Fruit fly (Drosophila melanogaster) whole organism, embryonic: Measurements from ENCODE around the gene Eig71Ed.

Source experiments
- BtbVII ChIP-seq: fragments of 200-800 bp; sonication (Bioruptor generic); optimal IDR thresholded peaks from 3 replicates; lab custom pipeline; 2017; ENCODE audit warnings: missing biosample characterization, mild to moderate bottlenecking, missing genetic modification characterization
- Bteb2 ChIP-seq: fragments of 200-800 bp; sonication (Bioruptor generic); optimal IDR thresholded peaks from 2 replicates; lab custom pipeline; 2016; ENCODE audit warnings: missing biosample characterization, missing genetic modification characterization
- CG10274 ChIP-seq: fragments of 200-800 bp; sonication (Bioruptor generic); optimal IDR thresholded peaks from 3 replicates; lab custom pipeline; 2017; ENCODE audit warnings: missing biosample characterization, mild to moderate bottlenecking, missing genetic modification characterization
- CG12104 ChIP-seq: fragments of 200-800 bp; sonication (Bioruptor generic); optimal IDR thresholded peaks from 3 replicates; lab custom pipeline; 2016; ENCODE audit warnings: missing biosample characterization, missing genetic modification characterization
- CG14014 ChIP-seq: fragments of 200-800 bp; sonication (Bioruptor generic); IDR thresholded peaks from 2 replicates; pipeline ENCODE4 v1.3.6; 2022; ENCODE audit warnings: missing biosample characterization, missing genetic modification characterization
- CG14050 ChIP-seq: fragments of 200-800 bp; sonication (Bioruptor generic); IDR thresholded peaks from 3 replicates; pipeline ENCODE4 v1.3.6; 2022; ENCODE audit warnings: missing biosample characterization, missing genetic modification characterization
- CG15696 ChIP-seq: fragments of 200-800 bp; sonication (Bioruptor generic); optimal IDR thresholded peaks from 2 replicates; lab custom pipeline; 2019; ENCODE audit warnings: missing biosample characterization, mild to moderate bottlenecking, missing genetic modification characterization, moderate library complexity
- CG16815 ChIP-seq: fragments of 200-800 bp; sonication (Bioruptor generic); optimal IDR thresholded peaks from 3 replicates; lab custom pipeline; 2017; ENCODE audit warnings: missing biosample characterization, mild to moderate bottlenecking, missing genetic modification characterization
- CG17829 ChIP-seq: fragments of 200-800 bp; optimal IDR thresholded peaks from 2 replicates; lab custom pipeline; 2019; ENCODE audit warnings: missing biosample characterization, mild to moderate bottlenecking, missing genetic modification characterization, moderate library complexity
- CG17912 ChIP-seq: fragments of 200-800 bp; sonication (Bioruptor generic); optimal IDR thresholded peaks from 2 replicates; lab custom pipeline; 2018; ENCODE audit warnings: missing biosample characterization, mild to moderate bottlenecking, missing genetic modification characterization
- CG1792 ChIP-seq: fragments of 200-800 bp; sonication (Bioruptor generic); optimal IDR thresholded peaks from 2 replicates; lab custom pipeline; 2016; ENCODE audit warnings: missing biosample characterization, missing genetic modification characterization
- CG2678 ChIP-seq: fragments of 200-800 bp; sonication (Bioruptor generic); optimal IDR thresholded peaks from 3 replicates; lab custom pipeline; 2019; ENCODE audit warnings: missing biosample characterization, mild to moderate bottlenecking, missing genetic modification characterization, moderate library complexity
- CG31388 ChIP-seq: fragments of 200-800 bp; sonication (Bioruptor generic); optimal IDR thresholded peaks from 2 replicates; lab custom pipeline; 2016; ENCODE audit warnings: missing biosample characterization, missing genetic modification characterization
- CG32532 ChIP-seq: fragments of 200-800 bp; sonication (Bioruptor generic); IDR thresholded peaks from 2 replicates; pipeline ENCODE4 v1.3.6; 2022; ENCODE audit warnings: missing biosample characterization, missing genetic modification characterization
- CG34224 ChIP-seq: fragments of 200-800 bp; sonication (Bioruptor generic); IDR thresholded peaks from 3 replicates; pipeline ENCODE4 v1.3.6; 2022; ENCODE audit warnings: missing biosample characterization, missing genetic modification characterization; ENCODE audit not compliant: partially characterized antibody
- CG34422 ChIP-seq: fragments of 200-800 bp; sonication (Bioruptor generic); IDR thresholded peaks from 3 replicates; pipeline ENCODE4 v1.3.6; 2022; ENCODE audit warnings: missing biosample characterization, missing genetic modification characterization
- CG4424 ChIP-seq: fragments of 200-800 bp; sonication (Bioruptor generic); optimal IDR thresholded peaks from 3 replicates; lab custom pipeline; 2016; ENCODE audit warnings: missing biosample characterization, missing genetic modification characterization
- CG4617 ChIP-seq: fragments of 200-800 bp; sonication (Bioruptor generic); optimal IDR thresholded peaks from 3 replicates; lab custom pipeline; 2016; ENCODE audit warnings: missing biosample characterization, missing genetic modification characterization, borderline replicate concordance
- CG4730 ChIP-seq: fragments of 200-800 bp; sonication (Bioruptor generic); IDR thresholded peaks from 2 replicates; pipeline ENCODE4 v1.3.6; 2022; ENCODE audit warnings: missing biosample characterization, missing genetic modification characterization
- CG6175 ChIP-seq: fragments of 200-800 bp; sonication (Bioruptor generic); IDR thresholded peaks from 3 replicates; pipeline ENCODE4 v1.3.6; 2022; ENCODE audit warnings: missing biosample characterization, missing genetic modification characterization
- CG6813 ChIP-seq: fragments of 200-800 bp; sonication (Bioruptor generic); optimal IDR thresholded peaks from 2 replicates; lab custom pipeline; 2017; ENCODE audit warnings: missing biosample characterization, missing genetic modification characterization, mild to moderate bottlenecking, moderate library complexity, missing genetic modification reagents
- CG7556 ChIP-seq: fragments of 200-800 bp; sonication (Bioruptor generic); optimal IDR thresholded peaks from 2 replicates; lab custom pipeline; 2017; ENCODE audit warnings: missing biosample characterization, mild to moderate bottlenecking, missing genetic modification characterization
- CHES-1-like ChIP-seq: fragments of 200-800 bp; sonication (Bioruptor generic); optimal IDR thresholded peaks from 2 replicates; lab custom pipeline; 2016; ENCODE audit warnings: missing biosample characterization, missing genetic modification characterization
- CoRest ChIP-seq: fragments of 200-800 bp; sonication (Bioruptor generic); optimal IDR thresholded peaks from 3 replicates; lab custom pipeline; 2018; ENCODE audit warnings: missing biosample characterization, mild to moderate bottlenecking, missing genetic modification characterization, moderate library complexity
- Ets97D ChIP-seq: fragments of 200-800 bp; sonication (Bioruptor generic); optimal IDR thresholded peaks from 3 replicates; lab custom pipeline; 2016; ENCODE audit warnings: missing biosample characterization, missing genetic modification characterization
- Fer3 ChIP-seq: fragments of 200-800 bp; sonication (Bioruptor generic); optimal IDR thresholded peaks from 2 replicates; lab custom pipeline; 2018; ENCODE audit warnings: missing biosample characterization, mild to moderate bottlenecking, missing genetic modification characterization, moderate library complexity
- Gsc ChIP-seq: fragments of 200-800 bp; sonication (Bioruptor generic); IDR thresholded peaks from 2 replicates; pipeline ENCODE4 v1.3.6; 2022; ENCODE audit warnings: missing biosample characterization, missing genetic modification characterization
- HmgZ ChIP-seq: fragments of 200-800 bp; sonication (Bioruptor generic); optimal IDR thresholded peaks from 2 replicates; lab custom pipeline; 2018; ENCODE audit warnings: missing biosample characterization, mild to moderate bottlenecking, missing genetic modification characterization
- Hmr ChIP-seq: fragments of 200-800 bp; sonication (Bioruptor generic); optimal IDR thresholded peaks from 3 replicates; lab custom pipeline; 2017; ENCODE audit warnings: mild to moderate bottlenecking, missing biosample characterization, missing genetic modification reagents, missing genetic modification characterization
- Jarid2 ChIP-seq: fragments of 200-800 bp; sonication (Bioruptor generic); optimal IDR thresholded peaks from 3 replicates; lab custom pipeline; 2017; ENCODE audit warnings: mild to moderate bottlenecking, missing biosample characterization, missing genetic modification reagents, missing genetic modification characterization
- Lim3 ChIP-seq: fragments of 200-800 bp; sonication (Bioruptor generic); IDR thresholded peaks from 2 replicates; pipeline ENCODE4 v1.3.6; 2022; ENCODE audit warnings: missing biosample characterization, missing genetic modification characterization
- Nf-YA ChIP-seq: fragments of 200-800 bp; sonication (Bioruptor generic); IDR thresholded peaks from 2 replicates; pipeline ENCODE4 v1.3.6; 2022; ENCODE audit warnings: missing biosample characterization, missing genetic modification characterization
- Oaz ChIP-seq: fragments of 200-800 bp; sonication (Bioruptor generic); IDR thresholded peaks from 2 replicates; pipeline ENCODE4 v1.3.6; 2022; ENCODE audit warnings: missing biosample characterization, missing genetic modification characterization
- PHDP ChIP-seq: fragments of 200-800 bp; sonication (Bioruptor generic); optimal IDR thresholded peaks from 3 replicates; lab custom pipeline; 2018; ENCODE audit warnings: missing biosample characterization, mild to moderate bottlenecking, missing genetic modification characterization, moderate library complexity
- Poxn ChIP-seq: fragments of 200-800 bp; sonication (Bioruptor generic); IDR thresholded peaks from 2 replicates; pipeline ENCODE4 v1.3.6; 2022; ENCODE audit warnings: missing biosample characterization, missing genetic modification characterization
- Sry-β ChIP-seq: fragments of 200-800 bp; sonication (Bioruptor generic); optimal IDR thresholded peaks from 2 replicates; lab custom pipeline; 2018; ENCODE audit warnings: missing biosample characterization, mild to moderate bottlenecking, missing genetic modification characterization, moderate library complexity
- Taf1 ChIP-seq: fragments of 200-800 bp; sonication (Bioruptor generic); IDR thresholded peaks from 2 replicates; pipeline ENCODE4 v1.3.6; 2022; ENCODE audit warnings: missing biosample characterization, missing genetic modification characterization
- ac ChIP-seq: fragments of 200-800 bp; sonication (Bioruptor generic); optimal IDR thresholded peaks from 3 replicates; lab custom pipeline; 2017; ENCODE audit warnings: missing biosample characterization, mild to moderate bottlenecking, missing genetic modification characterization
- ash1 ChIP-seq: fragments of 200-800 bp; sonication (Bioruptor generic); optimal IDR thresholded peaks from 2 replicates; lab custom pipeline; 2018; ENCODE audit warnings: missing biosample characterization, mild to moderate bottlenecking, missing genetic modification characterization
- bsh ChIP-seq, 2 experiments: fragments of 200-800 bp; sonication (Bioruptor generic); optimal IDR thresholded peaks; 2 replicates each; lab custom pipeline; 2017 to 2018; ENCODE audit warnings: mild to moderate bottlenecking in 2 of 2, missing biosample characterization in 2 of 2, missing genetic modification characterization in 2 of 2, moderate library complexity in 1 of 2
- croc ChIP-seq: fragments of 200-800 bp; sonication (Bioruptor generic); conservative IDR thresholded peaks from 3 replicates; pipeline ENCODE4 v1.3.6; 2022; ENCODE audit warnings: missing biosample characterization, missing genetic modification characterization
- ind ChIP-seq: fragments of 200-800 bp; sonication (Bioruptor generic); optimal IDR thresholded peaks from 3 replicates; lab custom pipeline; 2016; ENCODE audit warnings: missing biosample characterization, missing genetic modification characterization
- oc ChIP-seq: fragments of 200-800 bp; sonication (Bioruptor generic); optimal IDR thresholded peaks from 2 replicates; lab custom pipeline; 2018; ENCODE audit warnings: missing biosample characterization, mild to moderate bottlenecking, missing genetic modification characterization, moderate library complexity
- pnt ChIP-seq: fragments of 200-800 bp; sonication (Bioruptor generic); optimal IDR thresholded peaks from 3 replicates; lab custom pipeline; 2016; ENCODE audit warnings: missing biosample characterization, missing genetic modification characterization
- psq ChIP-seq: fragments of 200-800 bp; sonication (Bioruptor generic); optimal IDR thresholded peaks from 2 replicates; lab custom pipeline; 2017; ENCODE audit warnings: missing biosample characterization, missing genetic modification characterization
- slou ChIP-seq: fragments of 200-800 bp; sonication (Bioruptor generic); optimal IDR thresholded peaks from 3 replicates; lab custom pipeline; 2016; ENCODE audit warnings: missing biosample characterization, missing genetic modification characterization
- so ChIP-seq: fragments of 200-800 bp; sonication (Bioruptor generic); IDR thresholded peaks from 3 replicates; pipeline ENCODE4 v1.3.6; 2022; ENCODE audit warnings: missing biosample characterization, missing genetic modification characterization
- tin ChIP-seq: fragments of 200-800 bp; sonication (Bioruptor generic); optimal IDR thresholded peaks from 3 replicates; lab custom pipeline; 2016; ENCODE audit warnings: missing biosample characterization, missing genetic modification characterization
- zen ChIP-seq: fragments of 200-800 bp; sonication (Bioruptor generic); optimal IDR thresholded peaks from 3 replicates; lab custom pipeline; 2018; ENCODE audit warnings: missing biosample characterization, mild to moderate bottlenecking, missing genetic modification characterization, moderate library complexity

The Eig71Ed gene

dm6 chr3L:15619626-15620247 lies 32.6 kb upstream of the Eig71Ed start, which contains the start of gene Phs (continued):
- peak; percentile 43 for TF ChIP-seq CG10274 (GFP tag; lab: Kevin White, UChicago)
- TF ChIP-seq Hmr = peak; percentile 87
- TF ChIP-seq CG32532 = peak; percentile 81
- peak; percentile 22 for TF ChIP-seq CG12104
- TF ChIP-seq CG7556 (GFP tag; lab: Kevin White, UChicago) = peak; percentile 69
- TF ChIP-seq CG2678 (tag; lab: Kevin White, UChicago) = peak; percentile 38
- TF ChIP-seq CG14014 = peak; percentile 69
- TF ChIP-seq CG31388 (GFP tag; lab: Kevin White, UChicago) = peak; percentile 44
- TF ChIP-seq CG15696 (tag; lab: Kevin White, UChicago) = no peak
- peak; percentile 82 for TF ChIP-seq ash1 (GFP tag; lab: Kevin White, UChicago)
- peak; percentile 56 for TF ChIP-seq psq
- peak; percentile 64 for TF ChIP-seq pnt (GFP tag; lab: Kevin White, UChicago)
- TF ChIP-seq Gsc (GFP tag; lab: Robert Waterston, UW) = no peak
- peak; percentile 89 for TF ChIP-seq Ets97D
- TF ChIP-seq ind = peak; percentile 88
- peak; percentile 59 for TF ChIP-seq slou (GFP tag; lab: Kevin White, UChicago)
- TF ChIP-seq Poxn (GFP tag; lab: Robert Waterston, UW) = peak; percentile 8; the same call in 1 of the 2 replicates
- peak; percentile 54; the same call in 1 of the 2 replicates for TF ChIP-seq CG4730
- peak; percentile 74; the same call in 1 of the 3 replicates for TF ChIP-seq CG34422 (GFP tag; lab: Robert Waterston, UW)
- TF ChIP-seq tin (GFP tag; lab: Kevin White, UChicago) = peak; percentile 91
- TF ChIP-seq CG4424 = peak; percentile 83
- peak; percentile 62 for TF ChIP-seq Jarid2
- peak; percentile 81 for TF ChIP-seq CG17912 (GFP tag; lab: Kevin White, UChicago)
- TF ChIP-seq CG4617 (GFP tag; lab: Kevin White, UChicago) = peak; percentile 70
- TF ChIP-seq CG17829 (tag; lab: Kevin White, UChicago) = peak; percentile 55
- TF ChIP-seq CG34224 (GFP tag; lab: Robert Waterston, UW) = 0 out of 3 replicates have a peak, but pooled peaks have one; percentile 20
- TF ChIP-seq oc = peak; percentile 23
- peak; percentile 67 for TF ChIP-seq Fer3 (tag; lab: Kevin White, UChicago)
- peak; percentile 71 for TF ChIP-seq Bteb2
- peak; percentile 82 for TF ChIP-seq CG6175 (GFP tag; lab: Robert Waterston, UW)
- TF ChIP-seq CG14050 (GFP tag; lab: Robert Waterston, UW) = peak; percentile 67
- TF ChIP-seq ac (GFP tag; lab: Kevin White, UChicago) = peak; percentile 36
- peak; percentile 26 to 66 for TF ChIP-seq bsh (GFP tag; optimal IDR thresholded peaks at IDR 0.05; lab: Kevin White, UChicago)
- TF ChIP-seq CG6813 = peak; percentile 72
- no peak for TF ChIP-seq Sry-β
- peak; percentile 86 for TF ChIP-seq HmgZ (tag; lab: Kevin White, UChicago)
- TF ChIP-seq croc (GFP tag; lab: Robert Waterston, UW) = peak; percentile 54
- peak; percentile 48 for TF ChIP-seq PHDP (tag; lab: Kevin White, UChicago)
- peak; percentile 57 for TF ChIP-seq CoRest
- TF ChIP-seq Nf-YA (GFP tag; lab: Robert Waterston, UW) = 0 out of 2 replicates have a peak, but pooled peaks have one; percentile 6
- TF ChIP-seq so = peak; percentile 68; the same call in 2 of the 3 replicates
- TF ChIP-seq CHES-1-like (GFP tag; lab: Kevin White, UChicago) = peak; percentile 91
- no peak for TF ChIP-seq Oaz (GFP tag; lab: Robert Waterston, UW)
- TF ChIP-seq CG1792 = peak; percentile 71
- no peak for TF ChIP-seq Taf1 (GFP tag; lab: Robert Waterston, UW)
- TF ChIP-seq BtbVII = peak; percentile 52
- TF ChIP-seq Lim3 = no peak
- peak; percentile 83 for TF ChIP-seq CG16815 (GFP tag; lab: Kevin White, UChicago)
- TF ChIP-seq zen (tag; lab: Kevin White, UChicago) = peak; percentile 11
